Worm (Caenorhabditis elegans) whole organism, L3 larva: ENCODE measurements around the gene F52E4.5.

Experiments
- ZK546.5 ChIP-seq: sonication (generic microtip); optimal IDR thresholded peaks from 2 replicates; lab custom pipeline; 2017; ENCODE audit warnings: missing biosample characterization, missing genetic modification characterization
- aly-2 ChIP-seq: fragments of 150-350 bp; optimal IDR thresholded peaks from 2 replicates; lab custom pipeline; 2014; ENCODE audit warnings: missing biosample characterization, missing genetic modification characterization
- ama-1 ChIP-seq: fragments of 150-350 bp; optimal IDR thresholded peaks from 2 replicates; lab custom pipeline; 2018
- ceh-28 ChIP-seq: fragments of 150-350 bp; optimal IDR thresholded peaks from 2 replicates; lab custom pipeline; 2014; ENCODE audit warnings: missing biosample characterization, missing genetic modification reagents, missing genetic modification characterization
- ceh-82 ChIP-seq: fragments of 150-350 bp; optimal IDR thresholded peaks from 2 replicates; lab custom pipeline; 2014; ENCODE audit warnings: missing biosample characterization, missing genetic modification characterization
- ceh-9 ChIP-seq: sonication (generic microtip); optimal IDR thresholded peaks from 2 replicates; lab custom pipeline; 2018; ENCODE audit warnings: missing biosample characterization, missing genetic modification characterization
- daf-12 ChIP-seq: fragments of 150-350 bp; optimal IDR thresholded peaks from 2 replicates; lab custom pipeline; 2014; ENCODE audit warnings: missing biosample characterization, missing genetic modification reagents, missing genetic modification characterization
- egl-5 ChIP-seq: fragments of 150-350 bp; optimal IDR thresholded peaks from 2 replicates; lab custom pipeline; 2017; ENCODE audit warnings: missing biosample characterization, missing genetic modification reagents, missing genetic modification characterization, inconsistent platforms
- elt-1 ChIP-seq: fragments of 150-350 bp; optimal IDR thresholded peaks from 2 replicates; lab custom pipeline; 2014; ENCODE audit warnings: missing biosample characterization, missing genetic modification characterization
- elt-2 ChIP-seq: sonication (generic microtip); optimal IDR thresholded peaks from 2 replicates; lab custom pipeline; 2016; ENCODE audit warnings: missing genetic modification reagents, mild to moderate bottlenecking, missing genetic modification characterization, missing compliant biosample characterization
- elt-3 ChIP-seq, 3 experiments: fragments of 150-350 bp in 1 of 3; sonication (generic microtip) in 2 of 3; optimal IDR thresholded peaks; 2 replicates in 2 of 3; 4 replicates in 1 of 3; lab custom pipeline; 2014 to 2017; ENCODE audit warnings: missing biosample characterization in 3 of 3, missing genetic modification characterization in 3 of 3
- eor-1 ChIP-seq, 2 experiments: fragments of 150-350 bp; optimal IDR thresholded peaks; 2 replicates each; lab custom pipeline; 2014 to 2018; ENCODE audit warnings: missing biosample characterization in 2 of 2, missing genetic modification characterization in 2 of 2
- fkh-10 ChIP-seq: sonication (generic microtip); optimal IDR thresholded peaks from 2 replicates; lab custom pipeline; 2017; ENCODE audit warnings: missing biosample characterization, missing genetic modification reagents, missing genetic modification characterization
- fkh-2 ChIP-seq: fragments of 150-350 bp; optimal IDR thresholded peaks from 2 replicates; lab custom pipeline; 2014; ENCODE audit warnings: missing biosample characterization, missing genetic modification reagents, missing genetic modification characterization
- fos-1 ChIP-seq: fragments of 150-350 bp; optimal IDR thresholded peaks from 2 replicates; lab custom pipeline; 2014; ENCODE audit warnings: missing biosample characterization, missing genetic modification characterization
- hmg-11 ChIP-seq: sonication (generic microtip); optimal IDR thresholded peaks from 2 replicates; lab custom pipeline; 2016; ENCODE audit warnings: missing genetic modification characterization, missing compliant biosample characterization
- jun-1 ChIP-seq: fragments of 150-350 bp; optimal IDR thresholded peaks from 2 replicates; lab custom pipeline; 2014; ENCODE audit warnings: missing biosample characterization, missing genetic modification reagents, missing genetic modification characterization
- lin-39 ChIP-seq: fragments of 150-350 bp; optimal IDR thresholded peaks from 2 replicates; lab custom pipeline; 2018; ENCODE audit warnings: missing biosample characterization, missing genetic modification reagents, missing genetic modification characterization
- lsy-12 ChIP-seq: sonication (generic microtip); optimal IDR thresholded peaks from 2 replicates; lab custom pipeline; 2016; ENCODE audit warnings: mild to moderate bottlenecking, missing genetic modification characterization, missing compliant biosample characterization
- mdl-1 ChIP-seq: fragments of 150-350 bp; optimal IDR thresholded peaks from 2 replicates; lab custom pipeline; 2014; ENCODE audit warnings: missing biosample characterization, missing genetic modification characterization
- mml-1 ChIP-seq: fragments of 150-350 bp; sonication (generic microtip); optimal IDR thresholded peaks from 3 replicates; lab custom pipeline; 2014; ENCODE audit warnings: missing biosample characterization, missing genetic modification characterization
- nfya-1 ChIP-seq: sonication (generic microtip); optimal IDR thresholded peaks from 2 replicates; lab custom pipeline; 2017; ENCODE audit warnings: missing genetic modification characterization, mild to moderate bottlenecking, missing compliant biosample characterization, antibody characterized with exemption, moderate library complexity; ENCODE audit not compliant: insufficient read depth
- nhr-11 ChIP-seq: fragments of 150-350 bp; optimal IDR thresholded peaks from 2 replicates; lab custom pipeline; 2014; ENCODE audit warnings: missing biosample characterization, missing genetic modification characterization
- nhr-12 ChIP-seq: fragments of 150-350 bp; optimal IDR thresholded peaks from 2 replicates; lab custom pipeline; 2014; ENCODE audit warnings: missing biosample characterization, missing genetic modification characterization
- nhr-237 ChIP-seq: fragments of 150-350 bp; optimal IDR thresholded peaks from 2 replicates; lab custom pipeline; 2014; ENCODE audit warnings: missing biosample characterization, missing genetic modification characterization
- nhr-25 ChIP-seq: sonication (generic microtip); optimal IDR thresholded peaks from 2 replicates; lab custom pipeline; 2017; ENCODE audit warnings: missing biosample characterization, missing genetic modification characterization
- nhr-28 ChIP-seq: fragments of 150-350 bp; optimal IDR thresholded peaks from 2 replicates; lab custom pipeline; 2014; ENCODE audit warnings: missing biosample characterization, missing genetic modification characterization
- nhr-43 ChIP-seq: sonication (generic microtip); optimal IDR thresholded peaks from 2 replicates; lab custom pipeline; 2016; ENCODE audit warnings: mild to moderate bottlenecking, missing genetic modification characterization, missing compliant biosample characterization; ENCODE audit not compliant: poor library complexity, severe bottlenecking
- nhr-67 ChIP-seq: fragments of 150-350 bp; optimal IDR thresholded peaks from 2 replicates; lab custom pipeline; 2014; ENCODE audit warnings: missing biosample characterization, missing genetic modification characterization
- nhr-76 ChIP-seq: fragments of 150-350 bp; sonication (generic microtip); optimal IDR thresholded peaks from 5 replicates; lab custom pipeline; 2014; ENCODE audit warnings: missing biosample characterization, missing genetic modification characterization
- nhr-77 ChIP-seq: fragments of 150-350 bp; optimal IDR thresholded peaks from 2 replicates; lab custom pipeline; 2014; ENCODE audit warnings: missing biosample characterization, missing genetic modification characterization
- sea-2 ChIP-seq: fragments of 150-350 bp; sonication (generic microtip); optimal IDR thresholded peaks from 4 replicates; lab custom pipeline; 2014; ENCODE audit warnings: missing biosample characterization, missing genetic modification reagents, missing genetic modification characterization
- skn-1 ChIP-seq: fragments of 150-350 bp; optimal IDR thresholded peaks from 2 replicates; lab custom pipeline; 2014; ENCODE audit warnings: missing biosample characterization, missing genetic modification characterization
- tbx-2 ChIP-seq: sonication (generic microtip); optimal IDR thresholded peaks from 2 replicates; lab custom pipeline; 2016; ENCODE audit warnings: mild to moderate bottlenecking, missing genetic modification characterization, missing compliant biosample characterization
- unc-39 ChIP-seq: sonication (generic microtip); optimal IDR thresholded peaks from 4 replicates; lab custom pipeline; 2017; ENCODE audit warnings: missing biosample characterization, missing genetic modification characterization
- zag-1 ChIP-seq: fragments of 150-350 bp; optimal IDR thresholded peaks from 2 replicates; lab custom pipeline; 2014; ENCODE audit warnings: missing biosample characterization, missing genetic modification characterization
- ztf-11 ChIP-seq: fragments of 150-350 bp; optimal IDR thresholded peaks from 2 replicates; lab custom pipeline; 2014; ENCODE audit warnings: missing biosample characterization, missing genetic modification characterization
- ztf-4 ChIP-seq: fragments of 150-350 bp; optimal IDR thresholded peaks from 2 replicates; lab custom pipeline; 2014; ENCODE audit warnings: missing biosample characterization, missing genetic modification characterization

Gene F52E4.5

DNA sequence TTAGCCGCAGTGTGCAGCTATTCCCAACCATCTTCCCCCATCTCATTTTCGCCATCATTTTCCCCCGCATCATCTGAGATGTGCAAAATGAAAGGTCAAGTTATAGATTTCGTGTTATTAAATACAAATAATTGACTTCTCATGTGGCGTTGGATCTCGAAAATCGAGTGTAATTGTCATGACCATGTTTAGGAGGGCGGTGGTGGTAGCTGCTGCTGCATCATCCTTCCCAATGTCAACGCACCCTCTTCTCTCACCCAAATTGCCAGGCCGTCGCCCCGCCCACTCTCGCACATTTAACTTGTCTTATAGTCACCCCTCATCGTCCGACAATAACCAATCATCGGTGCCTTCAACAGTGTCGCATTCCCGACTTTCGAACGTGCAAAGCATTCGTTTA is 23.9 kb downstream of the F52E4.5 start, which contains the start of gene ceh-30:
Gene ceh-30 (plus strand): TSS at position 301 of the 400 bp plus-strand sequence.
- TF ChIP-seq nhr-76 (tag; lab: Kevin White, UChicago), result no peak
- TF ChIP-seq elt-3 (tag; optimal IDR thresholded peaks at IDR 0.05; lab: Kevin White, UChicago), result no peak
- no peak for TF ChIP-seq eor-1 (tag; optimal IDR thresholded peaks at IDR 0.05; lab: Kevin White, UChicago)
- TF ChIP-seq fkh-2, result no peak
- no peak for TF ChIP-seq tbx-2 (tag; lab: Kevin White, UChicago)
- no peak for TF ChIP-seq egl-5 (tag; lab: Kevin White, UChicago)
- TF ChIP-seq nhr-43 (tag; lab: Kevin White, UChicago), result no peak
- no peak for TF ChIP-seq zag-1 (tag; lab: Kevin White, UChicago)
- TF ChIP-seq ceh-82 (tag; lab: Kevin White, UChicago), result no peak
- no peak for TF ChIP-seq hmg-11 (tag; lab: Kevin White, UChicago)
- no peak for TF ChIP-seq nhr-12 (tag; lab: Kevin White, UChicago)
- TF ChIP-seq nhr-237, result no peak
- no peak for TF ChIP-seq sea-2 (GFP tag; lab: Kevin White, UChicago)
- no peak for TF ChIP-seq lsy-12 (tag; lab: Kevin White, UChicago)
- TF ChIP-seq ceh-28 (tag; lab: Kevin White, UChicago), result no peak
- no peak for TF ChIP-seq aly-2 (tag; lab: Kevin White, UChicago)
- TF ChIP-seq skn-1, result no peak

DNA sequence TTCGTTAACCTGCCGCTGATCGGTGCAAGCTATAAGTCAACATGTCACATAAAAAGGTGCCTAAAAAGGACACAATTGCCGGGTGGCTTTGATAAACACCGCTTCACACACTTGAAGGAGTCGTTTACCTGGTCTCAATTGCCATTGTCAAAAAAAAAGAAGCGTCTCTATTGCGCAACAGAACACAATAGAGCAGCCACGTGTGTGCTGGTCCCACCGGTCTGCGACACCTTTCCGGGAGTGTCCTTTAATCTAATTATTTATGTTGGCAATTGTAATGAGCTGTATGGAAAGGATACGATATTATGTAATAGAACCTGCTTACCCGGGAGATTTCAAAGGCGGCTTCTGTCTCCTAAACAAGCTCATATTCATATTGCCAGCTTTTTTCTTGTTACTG is 25.4 kb downstream of the F52E4.5 start:
- TF ChIP-seq daf-12 (no peak), skn-1 (no peak), nhr-43 (tag; lab: Kevin White, UChicago) (no peak), fos-1 (tag; lab: Kevin White, UChicago) (no peak), nhr-28 (tag; lab: Kevin White, UChicago) (no peak), elt-1 (tag; lab: Kevin White, UChicago) (no peak), nfya-1 (no peak), ZK546.5 (tag; lab: Kevin White, UChicago) (no peak), ceh-28 (tag; lab: Kevin White, UChicago) (no peak), nhr-77 (tag; lab: Kevin White, UChicago) (no peak), tbx-2 (tag; lab: Kevin White, UChicago) (no peak), nhr-12 (tag; lab: Kevin White, UChicago) (no peak)

DNA sequence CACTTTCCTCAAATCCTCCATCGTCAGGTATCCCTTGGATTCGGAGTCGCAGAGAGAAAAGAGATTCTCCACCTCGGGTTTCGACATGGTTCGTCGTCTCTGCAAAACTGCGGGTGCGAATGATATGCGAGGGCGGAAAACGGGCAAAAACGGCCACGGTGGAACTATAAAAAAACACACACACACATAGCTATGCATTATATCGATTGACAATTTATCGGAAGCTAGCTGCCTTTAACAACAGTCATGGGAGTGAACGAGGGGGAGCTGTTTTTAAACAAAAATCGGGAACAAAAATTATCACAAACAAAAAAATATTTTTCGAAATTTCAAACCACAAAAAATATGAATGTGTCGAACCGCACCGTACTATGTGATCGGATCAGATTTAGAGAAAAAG is 27.8 kb downstream of the F52E4.5 start, which contains the start of gene rsef-1:
Gene rsef-1 (minus strand): TSS at position 101 of the 400 bp plus-strand sequence.
- TF ChIP-seq nfya-1 (no peak), ama-1 (no peak), ztf-4 (tag; lab: Kevin White, UChicago) (no peak)

DNA sequence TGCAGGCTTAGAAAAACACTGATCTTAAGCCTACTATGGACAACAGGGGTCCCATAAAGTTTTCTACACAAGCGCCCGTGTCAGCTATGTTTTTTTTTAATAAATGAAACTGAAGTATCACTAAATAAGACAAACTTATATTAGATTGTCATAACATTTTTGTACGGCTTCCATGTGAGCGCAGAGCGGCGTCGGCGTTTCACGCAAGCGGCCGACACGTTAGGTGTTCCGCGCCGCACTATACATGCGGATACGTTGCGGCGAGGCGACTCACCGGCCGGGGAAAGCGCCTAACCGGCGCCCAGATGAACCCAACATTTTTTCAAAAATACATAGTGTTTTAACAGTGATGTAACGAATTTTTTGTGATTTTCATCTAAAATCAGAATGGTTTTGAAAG is 29.5 kb downstream of the F52E4.5 start:
- TF ChIP-seq elt-2 (no peak), hmg-11 (tag; lab: Kevin White, UChicago) (no peak), sea-2 (GFP tag; lab: Kevin White, UChicago) (no peak), fkh-2 (no peak), mdl-1 (no peak), nhr-67 (tag; lab: Kevin White, UChicago) (no peak), nhr-76 (tag; lab: Kevin White, UChicago) (no peak), unc-39 (no peak), ztf-11 (no peak), fkh-10 (GFP tag; lab: Kevin White, UChicago) (no peak), nhr-77 (tag; lab: Kevin White, UChicago) (no peak), nhr-25 (tag; lab: Kevin White, UChicago) (no peak), ceh-9 (tag; lab: Kevin White, UChicago) (no peak), lin-39 (tag; lab: Kevin White, UChicago) (no peak)

DNA sequence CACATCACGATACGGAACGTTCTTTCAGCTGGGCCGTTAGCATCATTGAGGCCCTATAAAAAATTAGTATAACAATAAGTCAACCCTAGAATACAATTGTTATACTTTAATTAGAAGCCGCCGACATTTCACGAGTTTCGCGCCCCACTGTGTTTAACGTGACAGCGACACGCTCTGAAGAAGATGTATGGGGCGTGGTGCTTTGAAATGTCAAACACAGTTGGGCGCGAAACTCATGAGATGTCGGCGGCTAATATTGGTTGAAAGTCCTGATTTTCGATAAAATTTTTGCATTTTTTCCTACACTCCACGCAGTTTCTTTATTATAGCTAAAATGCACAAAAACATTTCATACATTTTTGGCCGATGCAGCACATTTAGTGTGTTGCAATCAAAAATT is 31.0 kb downstream of the F52E4.5 start:
- no peak for TF ChIP-seq elt-2
- TF ChIP-seq mml-1, result no peak
- TF ChIP-seq eor-1 (tag; optimal IDR thresholded peaks at IDR 0.05; lab: Kevin White, UChicago), result no peak
- TF ChIP-seq nhr-11 (tag; lab: Kevin White, UChicago), result no peak
- no peak for TF ChIP-seq nhr-25 (tag; lab: Kevin White, UChicago)
- TF ChIP-seq tbx-2 (tag; lab: Kevin White, UChicago), result no peak
- no peak for TF ChIP-seq jun-1
- TF ChIP-seq nhr-28 (tag; lab: Kevin White, UChicago), result no peak
- no peak for TF ChIP-seq hmg-11 (tag; lab: Kevin White, UChicago)
- TF ChIP-seq, all 47 proteins: peak for 0
